Worm (Caenorhabditis elegans) whole organism, L3 larva: ENCODE data around the gene F46F5.15.

Experiments used
- aly-2 ChIP-seq: fragments of 150-350 bp; optimal IDR thresholded peaks from 2 replicates; lab custom pipeline; 2014; ENCODE audit warnings: missing biosample characterization, missing genetic modification characterization
- egl-27 ChIP-seq: sonication (generic microtip); optimal IDR thresholded peaks from 4 replicates; lab custom pipeline; 2017; ENCODE audit warnings: missing biosample characterization, missing genetic modification reagents, missing genetic modification characterization
- eor-1 ChIP-seq, 2 experiments: fragments of 150-350 bp; optimal IDR thresholded peaks; 2 replicates each; lab custom pipeline; 2014 to 2018; ENCODE audit warnings: missing biosample characterization in 2 of 2, missing genetic modification characterization in 2 of 2
- jun-1 ChIP-seq: fragments of 150-350 bp; optimal IDR thresholded peaks from 2 replicates; lab custom pipeline; 2014; ENCODE audit warnings: missing biosample characterization, missing genetic modification reagents, missing genetic modification characterization
- lin-15B ChIP-seq: fragments of 150-350 bp; optimal IDR thresholded peaks from 2 replicates; lab custom pipeline; 2014; ENCODE audit warnings: missing biosample characterization, missing genetic modification characterization
- mdl-1 ChIP-seq: fragments of 150-350 bp; optimal IDR thresholded peaks from 2 replicates; lab custom pipeline; 2014; ENCODE audit warnings: missing biosample characterization, missing genetic modification characterization
- nhr-12 ChIP-seq: fragments of 150-350 bp; optimal IDR thresholded peaks from 2 replicates; lab custom pipeline; 2014; ENCODE audit warnings: missing biosample characterization, missing genetic modification characterization
- nhr-237 ChIP-seq: fragments of 150-350 bp; optimal IDR thresholded peaks from 2 replicates; lab custom pipeline; 2014; ENCODE audit warnings: missing biosample characterization, missing genetic modification characterization
- nhr-25 ChIP-seq: sonication (generic microtip); optimal IDR thresholded peaks from 2 replicates; lab custom pipeline; 2017; ENCODE audit warnings: missing biosample characterization, missing genetic modification characterization
- nhr-28 ChIP-seq: fragments of 150-350 bp; optimal IDR thresholded peaks from 2 replicates; lab custom pipeline; 2014; ENCODE audit warnings: missing biosample characterization, missing genetic modification characterization
- pha-4 ChIP-seq: fragments of 150-350 bp; optimal IDR thresholded peaks from 2 replicates; lab custom pipeline; 2014; ENCODE audit warnings: missing biosample characterization, missing genetic modification reagents, missing genetic modification characterization
- snpc-4 ChIP-seq: fragments of 150-350 bp; optimal IDR thresholded peaks from 2 replicates; lab custom pipeline; 2014; ENCODE audit warnings: missing biosample characterization, missing genetic modification characterization
- zag-1 ChIP-seq: fragments of 150-350 bp; optimal IDR thresholded peaks from 2 replicates; lab custom pipeline; 2014; ENCODE audit warnings: missing biosample characterization, missing genetic modification characterization

- no peak for TF ChIP-seq aly-2 (tag; lab: Kevin White, UChicago)
- TF ChIP-seq pha-4 (tag; lab: Kevin White, UChicago) = no peak
- TF ChIP-seq zag-1 (tag; lab: Kevin White, UChicago) = no peak
- no peak for TF ChIP-seq nhr-25 (tag; lab: Kevin White, UChicago)
- no peak for TF ChIP-seq nhr-237
- TF ChIP-seq mdl-1 = no peak
- TF ChIP-seq lin-15B (tag; lab: Kevin White, UChicago) = no peak
- no peak for TF ChIP-seq eor-1 (tag; optimal IDR thresholded peaks at IDR 0.05; lab: Kevin White, UChicago)
- no peak for TF ChIP-seq nhr-28 (tag; lab: Kevin White, UChicago)
- TF ChIP-seq nhr-12 = no peak
- no peak for TF ChIP-seq egl-27 (tag; lab: Kevin White, UChicago)
- no peak for TF ChIP-seq snpc-4
- TF ChIP-seq jun-1 (tag; lab: Kevin White, UChicago) = no peak
Measured at ce11 chrII:770253-770652, 18.0 kb upstream of the F46F5.15 start, which contains the start of gene C08G5.6.
